Fruit fly (Drosophila melanogaster): ENCODE results near the gene Taf4.

Taf4 gene

dm6 chr3L:16165356-16166168 is 52.5 kb downstream of the Taf4 start (continued):
- TF ChIP-seq CG31224 (GFP tag; IDR thresholded peaks at IDR 0.05) (peak; percentile 39; the same call in 1 of the 2 replicates), PHDP (tag; optimal IDR thresholded peaks at IDR 0.05) (peak; percentile 34), ab (GFP tag; optimal IDR thresholded peaks at IDR 0.05) (no peak), CoRest (tag; optimal IDR thresholded peaks at IDR 0.05) (peak; percentile 69), gem (tag; optimal IDR thresholded peaks at IDR 0.05) (peak; percentile 64), Trl (optimal IDR thresholded peaks at IDR 0.05) (no peak), Trl (GFP tag; optimal IDR thresholded peaks at IDR 0.05) (peak; percentile 37), Dfd (GFP tag; optimal IDR thresholded peaks at IDR 0.05) (no peak), fd96Cb (tag; optimal IDR thresholded peaks at IDR 0.05) (peak; percentile 2), CG4854 (GFP tag; optimal IDR thresholded peaks at IDR 0.05) (peak; percentile 53), CG14710 (tag; optimal IDR thresholded peaks at IDR 0.05) (no peak), Doc2 (GFP tag; IDR thresholded peaks at IDR 0.05) (no peak), sim (GFP tag; IDR thresholded peaks at IDR 0.05) (no peak), Bteb2 (GFP tag; optimal IDR thresholded peaks at IDR 0.05) (peak; percentile 68), CG34224 (GFP tag; IDR thresholded peaks at IDR 0.05; ENCODE audit: partially characterized antibody) (no peak), CG31388 (GFP tag; optimal IDR thresholded peaks at IDR 0.05) (no peak), CG2875 (GFP tag; optimal IDR thresholded peaks at IDR 0.05) (no peak), Oaz (GFP tag; IDR thresholded peaks at IDR 0.05) (no peak), CG15601 (tag; optimal IDR thresholded peaks at IDR 0.05) (no peak), bigmax (GFP tag; optimal IDR thresholded peaks at IDR 0.05) (no peak), Scr (GFP tag; IDR thresholded peaks at IDR 0.05; ENCODE audit: partially characterized antibody) (no peak), CG6689 (GFP tag; IDR thresholded peaks at IDR 0.05) (no peak), dimm (GFP tag; IDR thresholded peaks at IDR 0.05) (no peak), Ada2b (GFP tag; IDR thresholded peaks at IDR 0.05) (peak; percentile 38), HmgZ (tag; optimal IDR thresholded peaks at IDR 0.05) (peak; percentile 11), CG12236 (GFP tag; optimal IDR thresholded peaks at IDR 0.05) (peak; percentile 1), CG2889 (GFP tag; IDR thresholded peaks at IDR 0.05) (peak; percentile 41; the same call in 1 of the 3 replicates), Gug (GFP tag; IDR thresholded peaks at IDR 0.05) (no peak; the same call in 3 of the 4 replicates), CG9215 (GFP tag; IDR thresholded peaks at IDR 0.05) (peak; percentile 31), shn (GFP tag; optimal IDR thresholded peaks at IDR 0.05) (peak; percentile 27), CG9817 (tag; optimal IDR thresholded peaks at IDR 0.05) (peak; percentile 25), schlank (tag; optimal IDR thresholded peaks at IDR 0.05) (no peak), Hand (GFP tag; optimal IDR thresholded peaks at IDR 0.05) (no peak), Dip2 (GFP tag; IDR thresholded peaks at IDR 0.05) (no peak), wdn (GFP tag; IDR thresholded peaks at IDR 0.05) (no peak), z (GFP tag; IDR thresholded peaks at IDR 0.05) (no peak), wor (GFP tag; IDR thresholded peaks at IDR 0.05) (no peak), oc (tag; optimal IDR thresholded peaks at IDR 0.05) (no peak), CG8924 (tag; optimal IDR thresholded peaks at IDR 0.05) (peak; percentile 36), Awh (GFP tag; IDR thresholded peaks at IDR 0.05) (0 out of 2 replicates have a peak, but pooled peaks have one; percentile 25), cato (GFP tag; optimal IDR thresholded peaks at IDR 0.05; ENCODE audit: borderline replicate concordance) (no peak), gro (GFP tag; optimal IDR thresholded peaks at IDR 0.05) (peak; percentile 33), CG8290 (GFP tag; optimal IDR thresholded peaks at IDR 0.05) (no peak), CG8290 (tag; optimal IDR thresholded peaks at IDR 0.05) (no peak), CG4820 (GFP tag; optimal IDR thresholded peaks at IDR 0.05) (peak; percentile 3), BtbVII (GFP tag; optimal IDR thresholded peaks at IDR 0.05) (no peak), vvl (GFP tag; IDR thresholded peaks at IDR 0.05) (peak; percentile 60), Ptx1 (GFP tag; IDR thresholded peaks at IDR 0.05) (peak; percentile 49), lilli (GFP tag; optimal IDR thresholded peaks at IDR 0.05) (peak; percentile 78), CG9609 (GFP tag; optimal IDR thresholded peaks at IDR 0.05) (peak; percentile 17), CG6791 (GFP tag; IDR thresholded peaks at IDR 0.05; ENCODE audit: partially characterized antibody) (no peak)

Data from whole organism, embryonic.